Fruit fly (Drosophila melanogaster) whole organism, wandering third instar larva: ENCODE results near the gene CG31730.

Experiments
- Abd-B ChIP-seq: fragments of >200 bp; optimal IDR thresholded peaks from 2 replicates; lab custom pipeline; 2017; ENCODE audit warnings: missing biosample characterization, missing genetic modification characterization
- Mio ChIP-seq: sonication (Bioruptor generic); optimal IDR thresholded peaks from 2 replicates; lab custom pipeline; 2016; ENCODE audit warnings: missing biosample characterization, missing genetic modification characterization
- Myc ChIP-seq: fragments of >200 bp; optimal IDR thresholded peaks from 2 replicates; lab custom pipeline; 2017
- Vsx2 ChIP-seq: fragments of 200-300, 225-300 bp; sonication (Bioruptor generic); optimal IDR thresholded peaks from 2 replicates; lab custom pipeline; 2018; ENCODE audit warnings: missing biosample characterization, missing genetic modification characterization; ENCODE audit not compliant: partially characterized antibody
- br ChIP-seq: fragments of 200-800 bp; sonication (Bioruptor generic); optimal IDR thresholded peaks from 2 replicates; lab custom pipeline; 2016; ENCODE audit warnings: missing biosample characterization, missing genetic modification characterization
- foxo ChIP-seq, 2 experiments: fragments of 200-800 bp; sonication (Bioruptor generic); optimal IDR thresholded peaks; 2 replicates in 1 of 2; 3 replicates in 1 of 2; lab custom pipeline; 2016 to 2017; ENCODE audit warnings: missing biosample characterization in 2 of 2, missing genetic modification characterization in 2 of 2
- h ChIP-seq: fragments of 200-800 bp; sonication (Bioruptor generic); optimal IDR thresholded peaks from 3 replicates; lab custom pipeline; 2016; ENCODE audit warnings: missing biosample characterization, mild to moderate bottlenecking, missing genetic modification characterization
- jim ChIP-seq: fragments of 175-275, 200-325 bp; sonication (Bioruptor generic); optimal IDR thresholded peaks from 2 replicates; lab custom pipeline; 2016; ENCODE audit warnings: missing biosample characterization, mild to moderate bottlenecking, missing genetic modification characterization
- pan ChIP-seq: fragments of >200 bp; optimal IDR thresholded peaks from 2 replicates; lab custom pipeline; 2017
- psq ChIP-seq: fragments of 200-800 bp; sonication (Bioruptor generic); optimal IDR thresholded peaks from 3 replicates; lab custom pipeline; 2017; ENCODE audit warnings: missing biosample characterization, mild to moderate bottlenecking, missing genetic modification characterization, moderate library complexity
- sage ChIP-seq: fragments of 200-800 bp; sonication (Bioruptor generic); optimal IDR thresholded peaks from 2 replicates; lab custom pipeline; 2016; ENCODE audit warnings: missing biosample characterization, mild to moderate bottlenecking, missing genetic modification characterization
- sv ChIP-seq: fragments of 200-800 bp; sonication (Bioruptor generic); optimal IDR thresholded peaks from 3 replicates; lab custom pipeline; 2016; ENCODE audit warnings: missing biosample characterization, missing genetic modification characterization

dm6 chr2L:13266627-13267026 lies 7.1 kb upstream of the CG31730 start:
- TF ChIP-seq Mio (no peak), pan (lab: Kevin White, UChicago) (no peak), sv (GFP tag; lab: Kevin White, UChicago) (no peak), sage (no peak), Vsx2 (GFP tag; lab: Kevin White, UChicago) (no peak), jim (GFP tag; lab: Kevin White, UChicago) (no peak), Myc (no peak), psq (GFP tag; lab: Kevin White, UChicago) (no peak), Abd-B (GFP tag; lab: Kevin White, UChicago) (no peak), h (no peak), foxo (GFP tag; optimal IDR thresholded peaks at IDR 0.05; lab: Kevin White, UChicago) (no peak), br (GFP tag; lab: Kevin White, UChicago) (no peak)
